Worm (Caenorhabditis elegans): ENCODE data around the gene ZK1290.14.

DNA sequence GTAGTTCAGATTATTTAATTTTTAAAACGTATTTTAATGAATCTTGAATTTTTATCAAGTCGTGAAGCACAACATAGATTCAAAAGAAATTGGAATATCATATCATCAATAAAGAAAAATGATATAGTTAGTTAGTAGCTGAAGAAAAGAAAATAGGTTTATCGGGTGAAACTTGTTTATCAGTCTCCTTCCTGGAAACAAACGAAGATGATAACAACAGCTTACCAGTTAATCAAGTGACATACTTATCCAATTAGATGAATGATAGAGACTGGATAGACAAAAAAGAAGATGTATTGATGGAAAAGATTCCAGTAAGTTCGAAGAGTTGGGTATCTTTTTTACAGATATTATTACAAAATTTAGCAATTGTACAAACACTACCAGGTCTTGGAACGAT, 12.4 kb downstream of the ZK1290.14 start:
- TF ChIP-seq ama-1 (optimal IDR thresholded peaks at IDR 0.05): no peak
- no peak for TF ChIP-seq duxl-1 (tag; optimal IDR thresholded peaks at IDR 0.05; ENCODE audit: poor library complexity)
- no peak for TF ChIP-seq unc-39 (tag; optimal IDR thresholded peaks at IDR 0.05)
- no peak for TF ChIP-seq dmd-9 (GFP tag; IDR thresholded peaks at IDR 0.05)
- no peak for TF ChIP-seq ZK546.5 (tag; optimal IDR thresholded peaks at IDR 0.05)
